Fruit fly (Drosophila melanogaster) whole organism, pupa: ENCODE data around the gene CG6700.

ENCODE experiments used
- CG10348 ChIP-seq: fragments of 200-800 bp; sonication (Bioruptor generic); IDR thresholded peaks from 2 replicates; pipeline ENCODE4 v1.3.6; 2022; ENCODE audit warnings: missing biosample characterization, missing genetic modification characterization
- CG12605 ChIP-seq: fragments of 200-800 bp; sonication (Bioruptor generic); IDR thresholded peaks from 2 replicates; pipeline ENCODE4 v1.3.6; 2022; ENCODE audit warnings: missing biosample characterization, missing genetic modification characterization
- CG13204 ChIP-seq: fragments of 200-800 bp; sonication (Bioruptor generic); optimal IDR thresholded peaks from 2 replicates; lab custom pipeline; 2018; ENCODE audit warnings: missing biosample characterization, mild to moderate bottlenecking, missing genetic modification characterization, moderate library complexity
- CG14655 ChIP-seq: fragments of 200-800 bp; sonication (Bioruptor generic); optimal IDR thresholded peaks from 3 replicates; lab custom pipeline; 2017; ENCODE audit warnings: mild to moderate bottlenecking, missing biosample characterization, missing genetic modification reagents, missing genetic modification characterization
- CG15710 ChIP-seq: fragments of 200-800 bp; sonication (Bioruptor generic); optimal IDR thresholded peaks from 2 replicates; lab custom pipeline; 2018; ENCODE audit warnings: missing biosample characterization, mild to moderate bottlenecking, missing genetic modification characterization, moderate library complexity
- CG17806 ChIP-seq: fragments of 200-800 bp; sonication (Bioruptor generic); optimal IDR thresholded peaks from 2 replicates; lab custom pipeline; 2018; ENCODE audit warnings: missing biosample characterization, mild to moderate bottlenecking, missing genetic modification characterization, moderate library complexity
- CG32121 ChIP-seq: fragments of 200-800 bp; sonication (Bioruptor generic); IDR thresholded peaks from 2 replicates; pipeline ENCODE4 v1.3.6; 2022; ENCODE audit warnings: missing biosample characterization, missing genetic modification characterization
- CG34367 ChIP-seq: fragments of 200-800 bp; sonication (Bioruptor generic); optimal IDR thresholded peaks from 2 replicates; lab custom pipeline; 2018; ENCODE audit warnings: missing biosample characterization, mild to moderate bottlenecking, missing genetic modification characterization
- CG4496 ChIP-seq: fragments of 200-800 bp; sonication (Bioruptor generic); IDR thresholded peaks from 3 replicates; pipeline ENCODE4 v1.3.6; 2022; ENCODE audit warnings: missing biosample characterization, missing genetic modification characterization
- CG8159 ChIP-seq: fragments of 200-800 bp; sonication (Bioruptor generic); optimal IDR thresholded peaks from 3 replicates; lab custom pipeline; 2018; ENCODE audit warnings: missing biosample characterization, mild to moderate bottlenecking, missing genetic modification characterization, moderate library complexity
- CG8301 ChIP-seq: fragments of 200-800 bp; sonication (Bioruptor generic); optimal IDR thresholded peaks from 2 replicates; lab custom pipeline; 2018; ENCODE audit warnings: missing biosample characterization, mild to moderate bottlenecking, missing genetic modification characterization
- CG9948 ChIP-seq: fragments of 200-800 bp; sonication (Bioruptor generic); optimal IDR thresholded peaks from 2 replicates; lab custom pipeline; 2018; ENCODE audit warnings: missing biosample characterization, mild to moderate bottlenecking, missing genetic modification characterization, moderate library complexity
- D1 ChIP-seq: fragments of 200-800 bp; sonication (Bioruptor generic); optimal IDR thresholded peaks from 2 replicates; lab custom pipeline; 2018; ENCODE audit warnings: missing biosample characterization, mild to moderate bottlenecking, missing genetic modification characterization, moderate library complexity
- EcR ChIP-seq: fragments of 200-800 bp; sonication (Bioruptor generic); optimal IDR thresholded peaks from 3 replicates; lab custom pipeline; 2019; ENCODE audit warnings: missing biosample characterization, missing genetic modification characterization, mild to moderate bottlenecking, moderate library complexity, missing genetic modification reagents
- Ets98B ChIP-seq: fragments of 200-800 bp; sonication (Bioruptor generic); IDR thresholded peaks from 2 replicates; pipeline ENCODE4 v1.3.6; 2022; ENCODE audit warnings: missing biosample characterization, missing genetic modification characterization
- Pif1A ChIP-seq: fragments of 200-800 bp; sonication (Bioruptor generic); optimal IDR thresholded peaks from 3 replicates; lab custom pipeline; 2016; ENCODE audit warnings: missing biosample characterization, missing genetic modification characterization
- Pif1B ChIP-seq: fragments of 200-800 bp; sonication (Bioruptor generic); optimal IDR thresholded peaks from 3 replicates; lab custom pipeline; 2016; ENCODE audit warnings: missing biosample characterization, missing genetic modification characterization
- Snoo ChIP-seq: fragments of 200-800 bp; sonication (Bioruptor generic); optimal IDR thresholded peaks from 3 replicates; lab custom pipeline; 2017; ENCODE audit warnings: missing biosample characterization, mild to moderate bottlenecking, missing genetic modification characterization, inconsistent platforms
- fd96Ca ChIP-seq: fragments of 200-800 bp; sonication (Bioruptor generic); IDR thresholded peaks from 3 replicates; pipeline ENCODE4 v1.3.6; 2022; ENCODE audit warnings: missing biosample characterization, missing genetic modification characterization
- gl ChIP-seq: fragments of 200-800 bp; sonication (Bioruptor generic); optimal IDR thresholded peaks from 2 replicates; lab custom pipeline; 2018; ENCODE audit warnings: missing biosample characterization, mild to moderate bottlenecking, missing genetic modification characterization
- rn ChIP-seq: fragments of 200-800 bp; sonication (Bioruptor generic); IDR thresholded peaks from 2 replicates; pipeline ENCODE4 v1.3.6; 2022; ENCODE audit warnings: missing biosample characterization, missing genetic modification characterization

Gene CG6700

dm6 chr2L:10851336-10851862, 9.0 kb upstream of the CG6700 start:
- TF ChIP-seq Pif1A, result no peak
- TF ChIP-seq CG10348 (GFP tag; lab: Robert Waterston, UW), result no peak
- TF ChIP-seq Ets98B (GFP tag; lab: Robert Waterston, UW), result no peak
- TF ChIP-seq CG32121, result peak; percentile 45; the same call in 1 of the 2 replicates
- no peak for TF ChIP-seq D1 (tag; lab: Kevin White, UChicago)
- no peak for TF ChIP-seq CG8301 (tag; lab: Kevin White, UChicago)
- no peak for TF ChIP-seq CG9948
- no peak for TF ChIP-seq CG34367
- peak; percentile 17; the same call in 1 of the 3 replicates for TF ChIP-seq CG4496 (GFP tag; lab: Robert Waterston, UW)

dm6 chr2L:10850320-10850990, 8.1 kb upstream of the CG6700 start, which contains the start of gene porin:
porin (minus strand) TSS chr2L:10850848.
- TF ChIP-seq EcR (GFP tag; lab: Kevin White, UChicago) (peak; percentile 95), Ets98B (GFP tag; lab: Robert Waterston, UW) (0 out of 2 replicates have a peak, but pooled peaks have one; percentile 11), CG14655 (GFP tag; lab: Kevin White, UChicago) (no peak)

dm6 chr2L:10849511-10850191, 7.3 kb upstream of the CG6700 start, which contains the start of gene SmydA-3:
SmydA-3 (plus strand) TSS chr2L:10850141.
- peak; percentile 82 for TF ChIP-seq Ets98B (GFP tag; lab: Robert Waterston, UW)
- peak; percentile 68 for TF ChIP-seq CG8301 (tag; lab: Kevin White, UChicago)
- TF ChIP-seq CG10348 (GFP tag; lab: Robert Waterston, UW), result no peak
- peak; percentile 40; the same call in 1 of the 2 replicates for TF ChIP-seq rn (GFP tag; lab: Robert Waterston, UW)
- TF ChIP-seq fd96Ca (GFP tag; lab: Robert Waterston, UW), result peak; percentile 70
- no peak for TF ChIP-seq CG34367
- no peak for TF ChIP-seq CG14655 (GFP tag; lab: Kevin White, UChicago)
- peak; percentile 14 for TF ChIP-seq CG15710 (tag; lab: Kevin White, UChicago)
- no peak for TF ChIP-seq Pif1A
- TF ChIP-seq EcR (GFP tag; lab: Kevin White, UChicago), result no peak
- no peak for TF ChIP-seq D1 (tag; lab: Kevin White, UChicago)
- TF ChIP-seq CG9948, result no peak
- TF ChIP-seq CG32121, result peak; percentile 73
- no peak for TF ChIP-seq Snoo (tag; lab: Kevin White, UChicago)
- no peak for TF ChIP-seq CG13204 (GFP tag; lab: Kevin White, UChicago)
- peak; percentile 7 for TF ChIP-seq CG17806
- TF ChIP-seq CG8159 (tag; lab: Kevin White, UChicago), result peak; percentile 5
- peak; percentile 82 for TF ChIP-seq CG4496 (GFP tag; lab: Robert Waterston, UW)
- no peak for TF ChIP-seq gl (tag; lab: Kevin White, UChicago)
- TF ChIP-seq CG12605 (GFP tag; lab: Robert Waterston, UW), result peak; percentile 73
- no peak for TF ChIP-seq Pif1B (GFP tag; lab: Kevin White, UChicago)

dm6 chr2L:10846944-10847343, 4.5 kb upstream of the CG6700 start, which contains the start of gene Porin2:
Porin2 (minus strand) TSS chr2L:10847044.
- TF ChIP-seq Pif1A (no peak), CG15710 (tag; lab: Kevin White, UChicago) (no peak), CG8159 (tag; lab: Kevin White, UChicago) (no peak), CG10348 (GFP tag; lab: Robert Waterston, UW) (no peak), rn (GFP tag; lab: Robert Waterston, UW) (no peak)

dm6 chr2L:10845564-10845963, 3.2 kb upstream of the CG6700 start, which contains the start of the genes CG17139 and CG17140:
CG17139 (minus strand) TSS chr2L:10845664.
CG17140 (minus strand) TSS chr2L:10845664.
- TF ChIP-seq CG32121, result no peak
- no peak for TF ChIP-seq gl (tag; lab: Kevin White, UChicago)
- TF ChIP-seq Pif1A, result no peak

dm6 chr2L:10841619-10842018, 778 bp downstream of the CG6700 start:
- TF ChIP-seq CG12605 (GFP tag; lab: Robert Waterston, UW) (no peak), CG14655 (GFP tag; lab: Kevin White, UChicago) (no peak), gl (tag; lab: Kevin White, UChicago) (no peak), EcR (GFP tag; lab: Kevin White, UChicago) (no peak), fd96Ca (GFP tag; lab: Robert Waterston, UW) (no peak), CG8301 (tag; lab: Kevin White, UChicago) (no peak), CG17806 (no peak), Snoo (tag; lab: Kevin White, UChicago) (no peak), Pif1B (GFP tag; lab: Kevin White, UChicago) (no peak), CG10348 (GFP tag; lab: Robert Waterston, UW) (no peak), CG34367 (no peak), D1 (tag; lab: Kevin White, UChicago) (no peak)
- TF ChIP-seq, all 21 proteins: peak for 0
